Worm (Caenorhabditis elegans): ENCODE measurements around the gene sra-13.

The sra-13 gene

DNA sequence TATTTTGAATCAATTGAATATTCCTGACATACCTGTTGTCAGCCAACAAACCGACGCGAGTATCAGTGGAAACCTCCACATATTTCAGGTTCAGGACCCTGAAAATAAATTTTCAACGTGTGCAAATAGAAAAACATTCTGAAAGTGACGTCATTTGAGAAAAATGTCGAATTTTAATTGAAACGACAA is 21.2 kb downstream of the sra-13 start, which contains the start of gene F14E5.2 (continued):
- TF ChIP-seq rcor-1 (GFP tag; IDR thresholded peaks at IDR 0.05) (no peak), aptf-2 (GFP tag; conservative IDR thresholded peaks at IDR 0.05) (no peak), B0261.1 (tag; optimal IDR thresholded peaks at IDR 0.05) (no peak), zim-3 (tag; optimal IDR thresholded peaks at IDR 0.05) (no peak)

DNA sequence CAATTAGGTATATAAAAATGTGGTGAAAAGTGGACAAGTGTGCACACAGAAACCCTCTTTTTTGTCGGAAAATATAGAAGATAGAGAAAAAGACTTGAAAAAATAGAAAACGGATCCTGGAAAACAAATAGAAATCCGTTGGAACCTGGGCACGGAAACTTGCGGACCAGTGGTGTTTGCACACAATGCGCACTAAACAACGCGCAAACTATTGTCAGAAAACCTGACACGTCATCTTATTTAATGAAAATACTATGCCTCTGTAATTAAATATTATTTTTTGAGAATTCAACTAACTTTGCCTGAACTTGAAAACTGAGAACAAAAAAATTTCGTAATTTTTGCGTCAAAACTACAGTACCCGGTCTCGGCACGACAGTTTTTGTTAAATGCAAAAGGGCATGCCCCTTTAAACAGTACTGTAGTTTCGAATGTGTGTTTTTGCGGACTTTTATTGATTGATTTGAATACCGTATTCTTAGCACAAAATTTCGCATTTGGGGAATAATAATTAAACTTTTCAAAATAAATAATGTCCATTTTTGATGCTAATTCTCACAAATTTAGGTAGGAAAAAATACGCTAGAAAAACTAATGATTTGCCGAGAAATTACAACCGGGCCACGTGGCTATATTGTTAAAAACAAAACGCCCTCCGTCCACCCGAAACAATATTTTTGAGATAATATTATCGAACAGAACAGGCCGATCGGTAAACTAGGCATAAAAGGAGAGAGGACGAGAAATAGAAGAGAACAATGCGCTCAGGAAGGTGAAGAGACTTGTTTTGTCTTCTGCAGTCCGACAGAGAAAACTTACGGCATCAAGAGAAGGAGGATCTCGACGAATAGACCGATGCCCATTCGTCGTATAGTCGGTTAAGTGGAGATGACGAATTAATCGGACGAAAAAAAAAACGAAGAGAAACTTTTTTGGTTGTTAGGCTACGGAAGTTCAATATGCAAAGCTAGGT is 21.7 kb downstream of the sra-13 start:
- TF ChIP-seq hmg-1.2 (GFP tag; IDR thresholded peaks at IDR 0.05) (peak; percentile 15; the same call in 1 of the 2 replicates), Y53F4B.3 (GFP tag; IDR thresholded peaks at IDR 0.05) (no peak), madf-8 (GFP tag; conservative IDR thresholded peaks at IDR 0.05) (peak; percentile 64), nfyb-1 (GFP tag; IDR thresholded peaks at IDR 0.05) (0 out of 2 replicates have a peak, but pooled peaks have one; percentile 26), dpl-1 (GFP tag; optimal IDR thresholded peaks at IDR 0.05) (no peak), aptf-3 (GFP tag; IDR thresholded peaks at IDR 0.05) (no peak), F23B12.7 (tag; optimal IDR thresholded peaks at IDR 0.05; ENCODE audit: insufficient read depth) (no peak), mcd-1 (GFP tag; IDR thresholded peaks at IDR 0.05) (no peak), T07F8.4 (tag; optimal IDR thresholded peaks at IDR 0.05) (no peak), F49E8.2 (tag; optimal IDR thresholded peaks at IDR 0.05; ENCODE audit: insufficient read depth) (peak; percentile 72), tbp1 (GFP tag; optimal IDR thresholded peaks at IDR 0.05) (peak; percentile 37), nhr-179 (tag; optimal IDR thresholded peaks at IDR 0.05) (no peak), aptf-2 (GFP tag; conservative IDR thresholded peaks at IDR 0.05) (no peak), athp-1 (tag; optimal IDR thresholded peaks at IDR 0.05) (peak; percentile 98), madf-6 (GFP tag; IDR thresholded peaks at IDR 0.05) (peak; percentile 87), B0261.1 (tag; optimal IDR thresholded peaks at IDR 0.05) (no peak), ceh-58 (GFP tag; IDR thresholded peaks at IDR 0.05) (no peak), ceh-91 (GFP tag; IDR thresholded peaks at IDR 0.05) (peak; percentile 70), egl-44 (GFP tag; IDR thresholded peaks at IDR 0.05) (no peak), Y67H2A.10 (GFP tag; conservative IDR thresholded peaks at IDR 0.05) (no peak), dpff-1 (tag; optimal IDR thresholded peaks at IDR 0.05) (no peak), pha-4 (tag; optimal IDR thresholded peaks at IDR 0.05) (no peak), cebp-1 (GFP tag; IDR thresholded peaks at IDR 0.05) (no peak), cebp-1 (tag; optimal IDR thresholded peaks at IDR 0.05) (no peak), efl-1 (GFP tag; optimal IDR thresholded peaks at IDR 0.05) (peak; percentile 24), rec-8 (tag; optimal IDR thresholded peaks at IDR 0.05) (no peak), Y53G8AR.9 (GFP tag; conservative IDR thresholded peaks at IDR 0.05) (no peak), snpc-1.3 (tag; optimal IDR thresholded peaks at IDR 0.05; ENCODE audit: insufficient read depth) (no peak), snpc-3.4 (tag; optimal IDR thresholded peaks at IDR 0.05) (peak; percentile 38), lin-54 (GFP tag; optimal IDR thresholded peaks at IDR 0.05) (peak; percentile 47), hlh-12 (tag; optimal IDR thresholded peaks at IDR 0.05) (no peak), let-607 (tag; optimal IDR thresholded peaks at IDR 0.05) (peak; percentile 79 to 85), ceh-27 (GFP tag; optimal IDR thresholded peaks at IDR 0.05) (no peak), rcor-1 (GFP tag; IDR thresholded peaks at IDR 0.05) (no peak), C17E4.6 (GFP tag; IDR thresholded peaks at IDR 0.05) (no peak), sea-2 (GFP tag; IDR thresholded peaks at IDR 0.05) (no peak), unc-62 (GFP tag; optimal IDR thresholded peaks at IDR 0.05) (no peak), B0019.2 (GFP tag; conservative IDR thresholded peaks at IDR 0.05) (peak; percentile 38; the same call in 1 of the 2 replicates), Y79H2A.3 (GFP tag; conservative IDR thresholded peaks at IDR 0.05) (no peak), dox-1 (GFP tag; IDR thresholded peaks at IDR 0.05) (no peak; the same call in 1 of the 2 replicates), sdz-38 (tag; optimal IDR thresholded peaks at IDR 0.05) (no peak), lsl-1 (GFP tag; optimal IDR thresholded peaks at IDR 0.05) (peak; percentile 98), ama-1 (optimal IDR thresholded peaks at IDR 0.05) (no peak), ama-1 (GFP tag; optimal IDR thresholded peaks at IDR 0.05) (no peak)

All from whole organism, young adult.